1 fruit fly cellular context compared by ENCODE assay signal in genomic region chr3R:28569529-28570175, dm6.
TF ChIP-seq lines count a peak whose summit lies in the region.

No protein-coding gene starts in this region.

TF ChIP-seq in whole organism, embryonic, 481 proteins besides CTCF, POLR2A, EP300 and RAD21 (continued from another document):
- TF ChIP-seq sima (GFP tag; optimal IDR thresholded peaks at IDR 0.05; lab: Kevin White, UChicago) (no peak), kay (GFP tag; optimal IDR thresholded peaks at IDR 0.05; lab: Kevin White, UChicago) (no peak), bsh (GFP tag; optimal IDR thresholded peaks at IDR 0.05; lab: Kevin White, UChicago) (no peak), esg (GFP tag; conservative IDR thresholded peaks at IDR 0.05; lab: Robert Waterston, UW) (no peak), CG15269 (tag; optimal IDR thresholded peaks at IDR 0.05; lab: Kevin White, UChicago) (no peak), CG8924 (tag; optimal IDR thresholded peaks at IDR 0.05; lab: Kevin White, UChicago) (no peak), CG4328 (GFP tag; optimal IDR thresholded peaks at IDR 0.05; lab: Kevin White, UChicago) (no peak), mirr (GFP tag; optimal IDR thresholded peaks at IDR 0.05; lab: Kevin White, UChicago) (no peak), Deaf1 (tag; optimal IDR thresholded peaks at IDR 0.05; lab: Kevin White, UChicago) (no peak), zfh1 (GFP tag; IDR thresholded peaks at IDR 0.05; lab: Robert Waterston, UW) (0 out of 3 replicates have a peak, but pooled peaks have one; percentile 28), C15 (GFP tag; IDR thresholded peaks at IDR 0.05; lab: Robert Waterston, UW) (no peak), Lim3 (GFP tag; IDR thresholded peaks at IDR 0.05; lab: Robert Waterston, UW) (no peak), Mrtf (GFP tag; IDR thresholded peaks at IDR 0.05; lab: Robert Waterston, UW) (no peak), al (GFP tag; IDR thresholded peaks at IDR 0.05; lab: Robert Waterston, UW) (no peak), CG4617 (GFP tag; optimal IDR thresholded peaks at IDR 0.05; lab: Kevin White, UChicago; ENCODE audit: borderline replicate concordance) (no peak), Eip74EF (GFP tag; optimal IDR thresholded peaks at IDR 0.05; lab: Kevin White, UChicago) (no peak), CG17361 (GFP tag; IDR thresholded peaks at IDR 0.05; lab: Robert Waterston, UW) (no peak), sens (GFP tag; lab: Kevin White, UChicago) (peak; percentile 75), CG17359 (tag; optimal IDR thresholded peaks at IDR 0.05; lab: Kevin White, UChicago) (no peak), Meics (GFP tag; optimal IDR thresholded peaks at IDR 0.05; lab: Kevin White, UChicago) (no peak), h (optimal IDR thresholded peaks at IDR 0.05; lab: Kevin White, UChicago) (no peak), jumu (GFP tag; optimal IDR thresholded peaks at IDR 0.05; lab: Kevin White, UChicago) (no peak), stwl (tag; optimal IDR thresholded peaks at IDR 0.05; lab: Kevin White, UChicago) (no peak), CG7786 (GFP tag; optimal IDR thresholded peaks at IDR 0.05; lab: Kevin White, UChicago) (no peak), CG2875 (GFP tag; optimal IDR thresholded peaks at IDR 0.05; lab: Kevin White, UChicago) (no peak), unpg (GFP tag; optimal IDR thresholded peaks at IDR 0.05; lab: Kevin White, UChicago) (peak; percentile 21), odd (GFP tag; optimal IDR thresholded peaks at IDR 0.05; lab: Kevin White, UChicago) (peak; percentile 6), cad (GFP tag; optimal IDR thresholded peaks at IDR 0.05; lab: Kevin White, UChicago) (no peak), otp (GFP tag; IDR thresholded peaks at IDR 0.05; lab: Robert Waterston, UW) (no peak), sim (GFP tag; IDR thresholded peaks at IDR 0.05; lab: Robert Waterston, UW) (no peak), Scr (GFP tag; IDR thresholded peaks at IDR 0.05; lab: Robert Waterston, UW; ENCODE audit: partially characterized antibody) (no peak), CG15011 (GFP tag; optimal IDR thresholded peaks at IDR 0.05; lab: Kevin White, UChicago) (peak; percentile 1), CG18599 (GFP tag; optimal IDR thresholded peaks at IDR 0.05; lab: Kevin White, UChicago) (no peak), CG8478 (optimal IDR thresholded peaks at IDR 0.05; lab: Kevin White, UChicago) (no peak), Antp (GFP tag; optimal IDR thresholded peaks at IDR 0.05; lab: Kevin White, UChicago) (no peak), peb (GFP tag; IDR thresholded peaks at IDR 0.05; lab: Robert Waterston, UW) (no peak), CG30020 (tag; optimal IDR thresholded peaks at IDR 0.05; lab: Kevin White, UChicago) (no peak), abd-A (tag; optimal IDR thresholded peaks at IDR 0.05; lab: Kevin White, UChicago) (no peak), gcm2 (GFP tag; optimal IDR thresholded peaks at IDR 0.05; lab: Kevin White, UChicago) (no peak), CG10431 (GFP tag; optimal IDR thresholded peaks at IDR 0.05; lab: Kevin White, UChicago) (no peak), CrebB (tag; optimal IDR thresholded peaks at IDR 0.05; lab: Kevin White, UChicago) (no peak), CG13894 (tag; optimal IDR thresholded peaks at IDR 0.05; lab: Kevin White, UChicago) (no peak), CG15479 (GFP tag; optimal IDR thresholded peaks at IDR 0.05; lab: Kevin White, UChicago) (no peak), Dek (tag; optimal IDR thresholded peaks at IDR 0.05; lab: Kevin White, UChicago) (no peak), H15 (GFP tag; IDR thresholded peaks at IDR 0.05; lab: Robert Waterston, UW) (no peak), Mes4 (GFP tag; optimal IDR thresholded peaks at IDR 0.05; lab: Kevin White, UChicago) (no peak), CG2120 (GFP tag; optimal IDR thresholded peaks at IDR 0.05; lab: Kevin White, UChicago) (no peak), ab (GFP tag; optimal IDR thresholded peaks at IDR 0.05; lab: Kevin White, UChicago) (no peak), PHDP (tag; optimal IDR thresholded peaks at IDR 0.05; lab: Kevin White, UChicago) (peak; percentile 14), crol (GFP tag; IDR thresholded peaks at IDR 0.05; lab: Robert Waterston, UW) (no peak), CG12299 (tag; optimal IDR thresholded peaks at IDR 0.05; lab: Kevin White, UChicago) (no peak), ap (GFP tag; IDR thresholded peaks at IDR 0.05; lab: Robert Waterston, UW) (no peak), D (optimal IDR thresholded peaks at IDR 0.05; lab: Kevin White, UChicago) (no peak), D (GFP tag; optimal IDR thresholded peaks at IDR 0.05; lab: Kevin White, UChicago) (peak; percentile 8), CG34376 (GFP tag; optimal IDR thresholded peaks at IDR 0.05; lab: Kevin White, UChicago) (no peak), CG14965 (GFP tag; optimal IDR thresholded peaks at IDR 0.05; lab: Kevin White, UChicago; ENCODE audit: borderline replicate concordance) (no peak), slp2 (GFP tag; optimal IDR thresholded peaks at IDR 0.05; lab: Kevin White, UChicago) (no peak), CG11560 (tag; IDR thresholded peaks at IDR 0.05; lab: Robert Waterston, UW) (no peak), exex (tag; optimal IDR thresholded peaks at IDR 0.05; lab: Kevin White, UChicago) (no peak), CG17385 (GFP tag; optimal IDR thresholded peaks at IDR 0.05; lab: Kevin White, UChicago) (no peak), Kr (GFP tag; optimal IDR thresholded peaks at IDR 0.05; lab: Kevin White, UChicago) (peak; percentile 44), CG2678 (tag; optimal IDR thresholded peaks at IDR 0.05; lab: Kevin White, UChicago) (peak; percentile 27), CG17328 (GFP tag; IDR thresholded peaks at IDR 0.05; lab: Robert Waterston, UW) (no peak), Hand (GFP tag; optimal IDR thresholded peaks at IDR 0.05; lab: Kevin White, UChicago) (no peak), CG12071 (GFP tag; optimal IDR thresholded peaks at IDR 0.05; lab: Kevin White, UChicago) (no peak), CG10209 (GFP tag; optimal IDR thresholded peaks at IDR 0.05; lab: Kevin White, UChicago) (peak; percentile 14), zfh2 (GFP tag; optimal IDR thresholded peaks at IDR 0.05; lab: Kevin White, UChicago) (no peak), croc (GFP tag; conservative IDR thresholded peaks at IDR 0.05; lab: Robert Waterston, UW) (no peak), gsb (GFP tag; IDR thresholded peaks at IDR 0.05; lab: Robert Waterston, UW) (no peak), grn (GFP tag; optimal IDR thresholded peaks at IDR 0.05; lab: Kevin White, UChicago) (no peak), CG18262 (tag; optimal IDR thresholded peaks at IDR 0.05; lab: Kevin White, UChicago) (no peak), CG7745 (tag; optimal IDR thresholded peaks at IDR 0.05; lab: Kevin White, UChicago) (no peak), CG3847 (GFP tag; IDR thresholded peaks at IDR 0.05; lab: Robert Waterston, UW) (no peak), Pdp1 (GFP tag; optimal IDR thresholded peaks at IDR 0.05; lab: Kevin White, UChicago) (no peak), CG12155 (GFP tag; optimal IDR thresholded peaks at IDR 0.05; lab: Kevin White, UChicago) (no peak), Sox102F (GFP tag; optimal IDR thresholded peaks at IDR 0.05; lab: Kevin White, UChicago) (no peak), usp (GFP tag; optimal IDR thresholded peaks at IDR 0.05; lab: Kevin White, UChicago) (no peak), slbo (GFP tag; IDR thresholded peaks at IDR 0.05; lab: Robert Waterston, UW) (no peak), NFAT (GFP tag; IDR thresholded peaks at IDR 0.05; lab: Robert Waterston, UW) (no peak), CG4854 (GFP tag; optimal IDR thresholded peaks at IDR 0.05; lab: Kevin White, UChicago) (no peak), Hr51 (GFP tag; optimal IDR thresholded peaks at IDR 0.05; lab: Kevin White, UChicago) (no peak), Lhr (GFP tag; optimal IDR thresholded peaks at IDR 0.05; lab: Kevin White, UChicago) (no peak), emc (GFP tag; optimal IDR thresholded peaks at IDR 0.05; lab: Kevin White, UChicago) (no peak), CG18476 (GFP tag; optimal IDR thresholded peaks at IDR 0.05; lab: Kevin White, UChicago) (no peak), ci (GFP tag; IDR thresholded peaks at IDR 0.05; lab: Robert Waterston, UW) (0 out of 3 replicates have a peak, but pooled peaks have one; percentile 41), dmrt11E (tag; optimal IDR thresholded peaks at IDR 0.05; lab: Kevin White, UChicago) (peak; percentile 19), CG4707 (GFP tag; optimal IDR thresholded peaks at IDR 0.05; lab: Kevin White, UChicago) (no peak), chinmo (GFP tag; IDR thresholded peaks at IDR 0.05; lab: Robert Waterston, UW; ENCODE audit: partially characterized antibody) (no peak), CG34422 (GFP tag; IDR thresholded peaks at IDR 0.05; lab: Robert Waterston, UW) (no peak), HmgZ (tag; optimal IDR thresholded peaks at IDR 0.05; lab: Kevin White, UChicago) (no peak), ERR (GFP tag; optimal IDR thresholded peaks at IDR 0.05; lab: Kevin White, UChicago) (no peak), caup (GFP tag; optimal IDR thresholded peaks at IDR 0.05; lab: Kevin White, UChicago; ENCODE audit: severe bottlenecking) (no peak), CG2712 (tag; optimal IDR thresholded peaks at IDR 0.05; lab: Kevin White, UChicago) (no peak), tgo (GFP tag; IDR thresholded peaks at IDR 0.05; lab: Robert Waterston, UW) (no peak), CG1233 (GFP tag; optimal IDR thresholded peaks at IDR 0.05; lab: Kevin White, UChicago) (no peak), CG4404 (GFP tag; IDR thresholded peaks at IDR 0.05; lab: Robert Waterston, UW) (no peak), D19B (GFP tag; optimal IDR thresholded peaks at IDR 0.05; lab: Kevin White, UChicago) (no peak), Sox100B (GFP tag; optimal IDR thresholded peaks at IDR 0.05; lab: Kevin White, UChicago) (peak; percentile 8), inv (GFP tag; IDR thresholded peaks at IDR 0.05; lab: Robert Waterston, UW; ENCODE audit: partially characterized antibody) (no peak), CG3065 (GFP tag; optimal IDR thresholded peaks at IDR 0.05; lab: Kevin White, UChicago) (no peak), Oaz (GFP tag; IDR thresholded peaks at IDR 0.05; lab: Robert Waterston, UW) (no peak), CG12391 (tag; optimal IDR thresholded peaks at IDR 0.05; lab: Kevin White, UChicago) (no peak), CG17568 (GFP tag; optimal IDR thresholded peaks at IDR 0.05; lab: Kevin White, UChicago) (no peak), org-1 (GFP tag; optimal IDR thresholded peaks at IDR 0.05; lab: Kevin White, UChicago) (peak; percentile 1), tll (GFP tag; optimal IDR thresholded peaks at IDR 0.05; lab: Kevin White, UChicago) (peak in 1 of 2 experiments; percentile 55), TFAM (GFP tag; optimal IDR thresholded peaks at IDR 0.05; lab: Kevin White, UChicago) (no peak), CG14710 (tag; optimal IDR thresholded peaks at IDR 0.05; lab: Kevin White, UChicago) (no peak), nau (GFP tag; optimal IDR thresholded peaks at IDR 0.05; lab: Kevin White, UChicago) (peak; percentile 10), cg (GFP tag; optimal IDR thresholded peaks at IDR 0.05; lab: Kevin White, UChicago) (no peak), Bteb2 (GFP tag; optimal IDR thresholded peaks at IDR 0.05; lab: Kevin White, UChicago) (no peak), E2f1 (GFP tag; IDR thresholded peaks at IDR 0.05; lab: Robert Waterston, UW) (no peak), CG6813 (GFP tag; optimal IDR thresholded peaks at IDR 0.05; lab: Kevin White, UChicago) (peak; percentile 22)
